Worm (Caenorhabditis elegans) whole organism, L2 larva: Measurements from ENCODE around the gene sru-45.

ENCODE experiments used
- C34F6.9 ChIP-seq: fragments of 150-350 bp; optimal IDR thresholded peaks from 2 replicates; lab custom pipeline; 2014; ENCODE audit warnings: missing biosample characterization, missing genetic modification characterization
- F13H6.1 ChIP-seq: sonication (generic microtip); optimal IDR thresholded peaks from 2 replicates; lab custom pipeline; 2016; ENCODE audit warnings: missing genetic modification characterization, missing compliant biosample characterization
- R02D3.7 ChIP-seq: fragments of 150-350 bp; optimal IDR thresholded peaks from 2 replicates; lab custom pipeline; 2014; ENCODE audit warnings: missing biosample characterization, missing genetic modification characterization
- Y55F3AM.14 ChIP-seq: fragments of 200-800 bp; sonication (Bioruptor generic); optimal IDR thresholded peaks from 2 replicates; lab custom pipeline; 2018; ENCODE audit warnings: mild to moderate bottlenecking, missing genetic modification characterization, missing compliant biosample characterization
- alr-1 ChIP-seq: fragments of 150-350 bp; optimal IDR thresholded peaks from 2 replicates; lab custom pipeline; 2014; ENCODE audit warnings: missing biosample characterization, missing genetic modification characterization
- aly-2 ChIP-seq: fragments of 150-350 bp; optimal IDR thresholded peaks from 2 replicates; lab custom pipeline; 2014; ENCODE audit warnings: missing biosample characterization, missing genetic modification characterization
- ama-1 ChIP-seq: fragments of 150-350 bp; optimal IDR thresholded peaks from 2 replicates; lab custom pipeline; 2018; ENCODE audit warnings: inconsistent platforms
- blmp-1 ChIP-seq: sonication (generic microtip); optimal IDR thresholded peaks from 2 replicates; lab custom pipeline; 2017; ENCODE audit warnings: missing genetic modification characterization, mild to moderate bottlenecking, missing compliant biosample characterization, antibody characterized with exemption, moderate library complexity; ENCODE audit not compliant: insufficient read depth
- ceh-82 ChIP-seq: fragments of 150-350 bp; optimal IDR thresholded peaks from 2 replicates; lab custom pipeline; 2014; ENCODE audit warnings: missing biosample characterization, missing genetic modification characterization
- crh-2 ChIP-seq: sonication (generic microtip); optimal IDR thresholded peaks from 2 replicates; lab custom pipeline; 2017; ENCODE audit warnings: missing biosample characterization, missing genetic modification characterization
- dmd-4 ChIP-seq: sonication (generic microtip); optimal IDR thresholded peaks from 2 replicates; lab custom pipeline; 2017; ENCODE audit warnings: missing biosample characterization, missing genetic modification characterization
- elt-1 ChIP-seq: fragments of 150-350 bp; optimal IDR thresholded peaks from 2 replicates; lab custom pipeline; 2014; ENCODE audit warnings: missing biosample characterization, missing genetic modification characterization
- elt-3 ChIP-seq: sonication (generic microtip); optimal IDR thresholded peaks from 2 replicates; lab custom pipeline; 2017; ENCODE audit warnings: missing biosample characterization, missing genetic modification characterization
- gmeb-1 ChIP-seq: fragments of 150-350 bp; optimal IDR thresholded peaks from 2 replicates; lab custom pipeline; 2014; ENCODE audit warnings: missing biosample characterization, missing genetic modification characterization
- lin-13 ChIP-seq: fragments of 150-350 bp; optimal IDR thresholded peaks from 2 replicates; lab custom pipeline; 2014; ENCODE audit warnings: missing biosample characterization, missing genetic modification reagents, missing genetic modification characterization
- lsy-2 ChIP-seq, 2 experiments: fragments of 150-350 bp in 1 of 2; sonication (generic microtip) in 1 of 2; optimal IDR thresholded peaks; 2 replicates each; lab custom pipeline; 2014 to 2017; ENCODE audit warnings: missing biosample characterization in 2 of 2, missing genetic modification characterization in 2 of 2
- mdl-1 ChIP-seq, 2 experiments: fragments of 150-350 bp in 1 of 2; sonication (generic microtip) in 1 of 2; optimal IDR thresholded peaks; 2 replicates each; lab custom pipeline; 2017; ENCODE audit warnings: missing biosample characterization in 2 of 2, missing genetic modification characterization in 2 of 2
- nhr-11 ChIP-seq: fragments of 150-350 bp; optimal IDR thresholded peaks from 2 replicates; lab custom pipeline; 2014; ENCODE audit warnings: missing biosample characterization, missing genetic modification characterization
- nhr-12 ChIP-seq: fragments of 150-350 bp; optimal IDR thresholded peaks from 2 replicates; lab custom pipeline; 2014; ENCODE audit warnings: missing biosample characterization, missing genetic modification characterization
- nhr-129 ChIP-seq: fragments of 150-350 bp; optimal IDR thresholded peaks from 2 replicates; lab custom pipeline; 2014; ENCODE audit warnings: missing biosample characterization, missing genetic modification characterization
- nhr-21 ChIP-seq: fragments of 150-350 bp; optimal IDR thresholded peaks from 2 replicates; lab custom pipeline; 2014; ENCODE audit warnings: missing biosample characterization, missing genetic modification characterization
- nhr-23 ChIP-seq: fragments of 150-350 bp; optimal IDR thresholded peaks from 2 replicates; lab custom pipeline; 2014; ENCODE audit warnings: missing biosample characterization, missing genetic modification reagents, missing genetic modification characterization
- nhr-237 ChIP-seq: fragments of 150-350 bp; optimal IDR thresholded peaks from 2 replicates; lab custom pipeline; 2014; ENCODE audit warnings: missing biosample characterization, missing genetic modification characterization
- nhr-6 ChIP-seq: fragments of 150-350 bp; optimal IDR thresholded peaks from 2 replicates; lab custom pipeline; 2014; ENCODE audit warnings: missing biosample characterization, missing genetic modification characterization
- nhr-77 ChIP-seq: fragments of 150-350 bp; optimal IDR thresholded peaks from 2 replicates; lab custom pipeline; 2014; ENCODE audit warnings: missing biosample characterization, missing genetic modification characterization
- peb-1 ChIP-seq: fragments of 150-350 bp; optimal IDR thresholded peaks from 2 replicates; lab custom pipeline; 2014; ENCODE audit warnings: missing biosample characterization, missing genetic modification characterization
- sma-3 ChIP-seq: sonication (generic microtip); optimal IDR thresholded peaks from 2 replicates; lab custom pipeline; 2016; ENCODE audit warnings: missing genetic modification reagents, missing genetic modification characterization, missing compliant biosample characterization
- sma-9 ChIP-seq, 2 experiments: fragments of 150-350 bp in 1 of 2; sonication (generic microtip) in 1 of 2; optimal IDR thresholded peaks; 2 replicates each; lab custom pipeline; 2014 to 2016; ENCODE audit warnings: missing genetic modification characterization in 2 of 2, mild to moderate bottlenecking in 1 of 2, missing biosample characterization in 1 of 2, missing compliant biosample characterization in 1 of 2, missing genetic modification reagents in 1 of 2, moderate library complexity in 1 of 2
- snpc-4 ChIP-seq: fragments of 150-350 bp; optimal IDR thresholded peaks from 2 replicates; lab custom pipeline; 2014; ENCODE audit warnings: missing biosample characterization, missing genetic modification characterization
- unc-39 ChIP-seq: fragments of 150-350 bp; optimal IDR thresholded peaks from 2 replicates; lab custom pipeline; 2014; ENCODE audit warnings: missing biosample characterization, missing genetic modification characterization
- unc-55 ChIP-seq: fragments of 150-350 bp; sonication (generic microtip); optimal IDR thresholded peaks from 3 replicates; lab custom pipeline; 2014; ENCODE audit warnings: missing biosample characterization, missing genetic modification reagents, missing genetic modification characterization
- unc-62 ChIP-seq: fragments of 150-350 bp; optimal IDR thresholded peaks from 2 replicates; lab custom pipeline; 2014; ENCODE audit warnings: missing biosample characterization, missing genetic modification reagents, missing genetic modification characterization
- zag-1 ChIP-seq: fragments of 150-350 bp; optimal IDR thresholded peaks from 2 replicates; lab custom pipeline; 2014; ENCODE audit warnings: missing biosample characterization, missing genetic modification characterization
- ztf-11 ChIP-seq: sonication (generic microtip); optimal IDR thresholded peaks from 2 replicates; lab custom pipeline; 2017; ENCODE audit warnings: missing biosample characterization, missing genetic modification characterization

sru-45 gene

DNA sequence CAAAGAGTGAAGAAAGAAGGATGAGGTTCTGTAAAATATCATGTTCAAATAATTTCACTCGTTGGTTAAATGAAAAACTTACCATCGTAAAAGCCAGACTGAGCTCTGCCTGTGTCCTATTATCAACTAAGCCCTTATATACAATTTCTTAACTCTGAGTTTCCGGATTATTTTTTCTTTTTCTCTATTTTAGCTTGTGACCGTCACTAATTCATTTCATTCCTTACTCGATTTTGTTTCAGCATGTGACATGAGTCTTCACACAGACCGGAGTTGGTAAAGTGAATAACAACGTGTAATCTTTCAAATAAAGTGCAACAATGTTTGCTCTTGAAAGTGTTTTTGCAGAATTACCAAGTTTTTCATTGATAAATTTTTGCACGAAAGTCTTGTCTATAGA, 31.7 kb upstream of the sru-45 start, which contains the start of gene cpr-2:
TSS of gene cpr-2 (minus strand) at position 101 of the 400 bp plus-strand sequence.
- TF ChIP-seq F13H6.1 (tag; lab: Kevin White, UChicago) (no peak), nhr-21 (tag; lab: Kevin White, UChicago) (no peak), Y55F3AM.14 (GFP tag; lab: Kevin White, UChicago) (no peak), peb-1 (tag; lab: Kevin White, UChicago) (no peak), crh-2 (tag; lab: Kevin White, UChicago) (no peak), snpc-4 (tag; lab: Kevin White, UChicago) (no peak), nhr-12 (no peak), unc-39 (tag; lab: Kevin White, UChicago) (no peak)
- TF ChIP-seq, all 48 proteins: peak for 0

DNA sequence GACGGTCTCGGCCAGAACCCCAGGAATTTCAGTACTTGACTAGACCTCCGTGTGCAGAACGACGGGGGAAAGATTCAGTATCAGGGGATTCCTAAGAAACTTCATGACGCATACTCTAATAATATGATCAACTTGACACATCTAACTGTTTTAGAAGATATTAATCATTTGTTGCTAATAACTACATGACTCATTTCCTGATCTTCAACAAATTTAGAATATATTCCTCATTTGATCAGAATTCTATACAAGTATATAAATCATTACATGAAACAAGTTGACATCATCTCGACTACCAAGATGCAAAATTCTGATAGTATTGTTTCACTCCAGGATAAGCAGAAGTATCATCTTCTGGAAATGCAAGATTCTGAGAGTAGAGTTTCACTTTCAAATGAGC, 30.6 kb upstream of the sru-45 start, which contains the start of gene Y32B12B.8:
TSS of gene Y32B12B.8 (plus strand) at position 301 of the 400 bp plus-strand sequence.
- TF ChIP-seq lsy-2 (tag; optimal IDR thresholded peaks at IDR 0.05; lab: Kevin White, UChicago): no peak
- no peak for TF ChIP-seq elt-1
- no peak for TF ChIP-seq unc-62
- no peak for TF ChIP-seq blmp-1 (tag; lab: Kevin White, UChicago)
- TF ChIP-seq snpc-4 (tag; lab: Kevin White, UChicago): no peak
- TF ChIP-seq zag-1 (tag; lab: Kevin White, UChicago): no peak
- no peak for TF ChIP-seq nhr-77 (tag; lab: Kevin White, UChicago)
- no peak for TF ChIP-seq sma-9 (GFP tag; optimal IDR thresholded peaks at IDR 0.05; lab: Kevin White, UChicago)
- TF ChIP-seq sma-9 (tag; optimal IDR thresholded peaks at IDR 0.05; lab: Kevin White, UChicago): no peak
- no peak for TF ChIP-seq ama-1
- TF ChIP-seq lin-13 (GFP tag; lab: Kevin White, UChicago): no peak
- no peak for TF ChIP-seq nhr-11 (tag; lab: Kevin White, UChicago)
- TF ChIP-seq ceh-82 (tag; lab: Kevin White, UChicago): no peak
- no peak for TF ChIP-seq elt-3 (tag; lab: Kevin White, UChicago)
- no peak for TF ChIP-seq unc-55 (GFP tag; lab: Kevin White, UChicago)
- TF ChIP-seq mdl-1 (tag; optimal IDR thresholded peaks at IDR 0.05; lab: Kevin White, UChicago): no peak
- no peak for TF ChIP-seq dmd-4
- TF ChIP-seq crh-2 (tag; lab: Kevin White, UChicago): no peak
- TF ChIP-seq gmeb-1: no peak
- TF ChIP-seq F13H6.1 (tag; lab: Kevin White, UChicago): no peak
- no peak for TF ChIP-seq R02D3.7

DNA sequence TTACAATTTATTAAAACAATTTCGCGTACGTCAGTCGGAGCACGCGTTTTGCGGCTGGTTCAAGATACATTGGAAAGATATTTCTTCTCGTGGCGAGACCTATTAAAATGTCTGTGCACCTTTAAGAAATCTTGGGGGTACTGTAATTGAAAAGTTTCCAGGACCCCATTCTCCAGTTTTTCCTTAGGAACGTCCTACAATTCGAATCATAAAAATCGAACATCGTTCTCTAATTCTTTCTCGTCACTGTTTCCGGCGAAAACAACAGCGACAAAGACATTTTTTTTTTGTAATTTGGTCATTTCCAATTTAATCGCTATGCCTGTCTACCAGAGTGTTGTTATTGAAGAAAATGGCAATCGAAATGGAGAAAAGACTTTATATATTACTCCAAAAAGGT, 29.0 kb upstream of the sru-45 start, which contains the start of gene Y32B12B.1:
TSS of gene Y32B12B.1 (plus strand) at position 301 of the 400 bp plus-strand sequence.
- TF ChIP-seq nhr-23 (tag; lab: Kevin White, UChicago) (no peak), lin-13 (GFP tag; lab: Kevin White, UChicago) (no peak), aly-2 (tag; lab: Kevin White, UChicago) (no peak), nhr-237 (tag; lab: Kevin White, UChicago) (no peak), peb-1 (tag; lab: Kevin White, UChicago) (no peak)

DNA sequence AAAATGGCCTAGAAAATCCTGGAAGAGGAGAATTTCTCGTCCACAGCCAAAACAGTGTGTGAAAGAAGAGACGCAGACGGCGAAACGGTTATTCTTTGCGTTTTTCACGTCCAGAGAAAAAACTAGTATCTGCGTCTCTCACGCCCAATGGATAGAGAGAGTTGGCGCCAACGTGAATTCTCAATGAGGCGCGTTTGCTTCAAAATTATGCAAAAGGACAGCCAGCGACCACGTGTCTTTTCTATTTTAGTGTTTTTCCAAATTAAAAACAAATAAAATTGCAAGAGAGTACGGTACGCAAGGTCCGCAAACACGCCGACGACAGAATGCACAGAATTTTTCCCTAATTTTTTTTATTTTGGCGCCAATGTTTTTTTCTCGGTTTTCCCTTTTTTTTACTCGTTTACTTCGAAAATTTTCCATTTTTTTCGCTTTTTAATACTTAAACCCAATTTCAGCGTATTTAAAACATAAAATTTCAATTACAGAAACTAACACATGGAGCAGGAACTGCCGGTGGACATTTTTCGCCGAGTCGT, 27.8 kb upstream of the sru-45 start, which contains the start of gene Y32B12B.2:
TSS of gene Y32B12B.2 (plus strand) at position 489 of the 539 bp plus-strand sequence.
- TF ChIP-seq elt-3 (tag; lab: Kevin White, UChicago) (no peak), lsy-2 (tag; optimal IDR thresholded peaks at IDR 0.05; lab: Kevin White, UChicago) (peak; percentile 90 to 97), nhr-6 (tag; lab: Kevin White, UChicago) (no peak), sma-3 (GFP tag; lab: Kevin White, UChicago) (peak; percentile 12), unc-55 (GFP tag; lab: Kevin White, UChicago) (peak; percentile 80), ztf-11 (tag; lab: Kevin White, UChicago) (no peak), mdl-1 (tag; optimal IDR thresholded peaks at IDR 0.05; lab: Kevin White, UChicago) (peak in 1 of 2 experiments; percentile 36), snpc-4 (tag; lab: Kevin White, UChicago) (no peak), nhr-129 (tag; lab: Kevin White, UChicago) (peak; percentile 3), gmeb-1 (peak; percentile 72), C34F6.9 (tag; lab: Kevin White, UChicago) (peak; percentile 44), sma-9 (GFP tag; optimal IDR thresholded peaks at IDR 0.05; lab: Kevin White, UChicago) (no peak), sma-9 (tag; optimal IDR thresholded peaks at IDR 0.05; lab: Kevin White, UChicago) (no peak), F13H6.1 (tag; lab: Kevin White, UChicago) (no peak), zag-1 (tag; lab: Kevin White, UChicago) (no peak), alr-1 (tag; lab: Kevin White, UChicago) (no peak)
- TF ChIP-seq, all 48 proteins: peak for 7
